Worm (Caenorhabditis elegans) whole organism, young adult: ENCODE measurements around the gene R12C12.7.
A peak's percentile ranks its signal among the peaks of the same experiment; 100 is the strongest.

Experiments
- F23B12.7 ChIP-seq: sonication (generic microtip); optimal IDR thresholded peaks from 2 replicates; lab custom pipeline; 2017; ENCODE audit warnings: missing genetic modification characterization, mild to moderate bottlenecking, missing compliant biosample characterization, antibody characterized with exemption, moderate library complexity; ENCODE audit not compliant: insufficient read depth
- F33H1.4 ChIP-seq: fragments of 200-800 bp; sonication (Bioruptor generic); IDR thresholded peaks from 2 replicates; pipeline ENCODE4 v1.3.6; 2022; ENCODE audit warnings: missing genetic modification reagents, missing genetic modification characterization, missing compliant biosample characterization
- F37B4.10 ChIP-seq: fragments of 200-800 bp; sonication (Bioruptor generic); IDR thresholded peaks from 2 replicates; pipeline ENCODE4 v1.3.6; 2022; ENCODE audit warnings: missing genetic modification characterization, missing compliant biosample characterization
- F49E8.2 ChIP-seq: sonication (generic microtip); optimal IDR thresholded peaks from 3 replicates; lab custom pipeline; 2017; ENCODE audit warnings: missing genetic modification characterization, mild to moderate bottlenecking, missing compliant biosample characterization, antibody characterized with exemption, moderate library complexity; ENCODE audit not compliant: insufficient read depth
- T26A5.8 ChIP-seq: sonication (generic microtip); optimal IDR thresholded peaks from 2 replicates; lab custom pipeline; 2016; ENCODE audit warnings: missing genetic modification characterization, missing compliant biosample characterization
- Y67H2A.10 ChIP-seq: fragments of 200-800 bp; sonication (Bioruptor generic); conservative IDR thresholded peaks from 2 replicates; pipeline ENCODE4 v1.3.6; 2022; ENCODE audit warnings: missing genetic modification reagents, missing genetic modification characterization, missing compliant biosample characterization
- Y79H2A.3 ChIP-seq: fragments of 200-800 bp; sonication (Bioruptor generic); conservative IDR thresholded peaks from 2 replicates; pipeline ENCODE4 v1.3.6; 2022; ENCODE audit warnings: missing genetic modification reagents, missing genetic modification characterization, missing compliant biosample characterization
- aptf-2 ChIP-seq: fragments of 200-800 bp; sonication (Bioruptor generic); conservative IDR thresholded peaks from 2 replicates; pipeline ENCODE4 v1.3.6; 2022; ENCODE audit warnings: missing genetic modification reagents, missing genetic modification characterization, missing compliant biosample characterization
- atf-7 ChIP-seq: sonication (generic microtip); optimal IDR thresholded peaks from 2 replicates; lab custom pipeline; 2017; ENCODE audit warnings: mild to moderate bottlenecking, missing genetic modification characterization, missing compliant biosample characterization
- attf-5 ChIP-seq: fragments of 200-800 bp; sonication (Bioruptor generic); optimal IDR thresholded peaks from 2 replicates; lab custom pipeline; 2018; ENCODE audit warnings: mild to moderate bottlenecking, missing genetic modification characterization, missing compliant biosample characterization
- ccch-3 ChIP-seq: fragments of 200-800 bp; sonication (Bioruptor generic); optimal IDR thresholded peaks from 2 replicates; lab custom pipeline; 2018; ENCODE audit warnings: mild to moderate bottlenecking, missing genetic modification characterization, missing compliant biosample characterization
- cebp-2 ChIP-seq: fragments of 200-800 bp; sonication (Bioruptor generic); IDR thresholded peaks from 2 replicates; pipeline ENCODE4 v1.3.6; 2022; ENCODE audit warnings: missing genetic modification characterization, missing compliant biosample characterization
- ceh-79 ChIP-seq: sonication (generic microtip); optimal IDR thresholded peaks from 2 replicates; lab custom pipeline; 2017; ENCODE audit warnings: mild to moderate bottlenecking, missing genetic modification characterization, missing compliant biosample characterization
- dpl-1 ChIP-seq: fragments of 150-350 bp; optimal IDR thresholded peaks from 2 replicates; lab custom pipeline; 2014; ENCODE audit warnings: missing biosample characterization, missing genetic modification reagents, missing genetic modification characterization
- egl-18 ChIP-seq: fragments of 200-800 bp; sonication (Bioruptor generic); IDR thresholded peaks from 2 replicates; pipeline ENCODE4 v1.3.6; 2022; ENCODE audit warnings: missing genetic modification reagents, missing genetic modification characterization, missing compliant biosample characterization
- ets-4 ChIP-seq: fragments of 200-800 bp; sonication (Bioruptor generic); optimal IDR thresholded peaks from 2 replicates; lab custom pipeline; 2018; ENCODE audit warnings: mild to moderate bottlenecking, missing genetic modification characterization, missing compliant biosample characterization
- gei-17 ChIP-seq: fragments of 200-800 bp; sonication (Bioruptor generic); optimal IDR thresholded peaks from 2 replicates; lab custom pipeline; 2018; ENCODE audit warnings: mild to moderate bottlenecking, missing genetic modification characterization, missing compliant biosample characterization
- hlh-26 ChIP-seq: fragments of 200-800 bp; sonication (Bioruptor generic); conservative IDR thresholded peaks from 2 replicates; pipeline ENCODE4 v1.3.6; 2022; ENCODE audit warnings: missing genetic modification reagents, missing genetic modification characterization, missing compliant biosample characterization
- hmg-20 ChIP-seq: fragments of 200-800 bp; sonication (Bioruptor generic); IDR thresholded peaks from 2 replicates; pipeline ENCODE4 v1.3.6; 2022; ENCODE audit warnings: missing genetic modification reagents, missing genetic modification characterization, missing compliant biosample characterization
- hsf-1 ChIP-seq: fragments of 200-800 bp; sonication (Bioruptor generic); IDR thresholded peaks from 2 replicates; pipeline ENCODE4 v1.3.6; 2022; ENCODE audit warnings: missing genetic modification reagents, missing genetic modification characterization, missing compliant biosample characterization
- lir-1 ChIP-seq: fragments of 200-800 bp; sonication (Bioruptor generic); conservative IDR thresholded peaks from 2 replicates; pipeline ENCODE4 v1.3.6; 2022; ENCODE audit warnings: missing genetic modification reagents, missing genetic modification characterization, missing compliant biosample characterization
- lsl-1 ChIP-seq: fragments of 200-800 bp; sonication (Bioruptor generic); optimal IDR thresholded peaks from 2 replicates; lab custom pipeline; 2018; ENCODE audit warnings: mild to moderate bottlenecking, missing genetic modification characterization, moderate library complexity, missing compliant biosample characterization
- madf-10 ChIP-seq: sonication (generic microtip); optimal IDR thresholded peaks from 2 replicates; lab custom pipeline; 2016; ENCODE audit warnings: mild to moderate bottlenecking, missing genetic modification characterization, missing compliant biosample characterization
- madf-3 ChIP-seq: fragments of 200-800 bp; sonication (Bioruptor generic); IDR thresholded peaks from 2 replicates; pipeline ENCODE4 v1.3.6; 2022; ENCODE audit warnings: missing genetic modification reagents, missing genetic modification characterization, missing compliant biosample characterization
- mcd-1 ChIP-seq: fragments of 200-800 bp; sonication (Bioruptor generic); IDR thresholded peaks from 2 replicates; pipeline ENCODE4 v1.3.6; 2022; ENCODE audit warnings: missing genetic modification reagents, missing genetic modification characterization, missing compliant biosample characterization
- mel-28 ChIP-seq: sonication (generic microtip); optimal IDR thresholded peaks from 2 replicates; lab custom pipeline; 2016; ENCODE audit warnings: borderline replicate concordance, mild to moderate bottlenecking, missing genetic modification characterization, missing compliant biosample characterization
- nfya-1 ChIP-seq: sonication (generic microtip); optimal IDR thresholded peaks from 2 replicates; lab custom pipeline; 2017; ENCODE audit warnings: antibody characterized with exemption, missing compliant biosample characterization, missing genetic modification characterization, borderline replicate concordance; ENCODE audit not compliant: insufficient read depth
- nfyb-1 ChIP-seq: fragments of 200-800 bp; sonication (Bioruptor generic); IDR thresholded peaks from 2 replicates; pipeline ENCODE4 v1.3.6; 2022; ENCODE audit warnings: missing genetic modification reagents, missing genetic modification characterization, missing compliant biosample characterization
- nhr-179 ChIP-seq: sonication (generic microtip); optimal IDR thresholded peaks from 2 replicates; lab custom pipeline; 2016; ENCODE audit warnings: mild to moderate bottlenecking, missing genetic modification characterization, missing compliant biosample characterization
- nhr-80 ChIP-seq: sonication (generic microtip); optimal IDR thresholded peaks from 2 replicates; lab custom pipeline; 2016; ENCODE audit warnings: missing genetic modification characterization, missing compliant biosample characterization
- repo-1 ChIP-seq: sonication (generic microtip); optimal IDR thresholded peaks from 2 replicates; lab custom pipeline; 2017; ENCODE audit warnings: mild to moderate bottlenecking, missing genetic modification characterization, missing compliant biosample characterization
- snpc-4 ChIP-seq, 5 experiments: fragments of 150-350 bp in 1 of 5; sonication (generic microtip) in 4 of 5; optimal IDR thresholded peaks; 2 replicates each; lab custom pipeline; 2014 to 2018; ENCODE audit warnings: missing genetic modification characterization in 5 of 5, missing biosample characterization in 3 of 5, antibody characterized with exemption in 2 of 5, mild to moderate bottlenecking in 2 of 5, missing compliant biosample characterization in 2 of 5, missing genotype in 2 of 5, moderate library complexity in 2 of 5, missing genetic modification reagents in 1 of 5
- somi-1 ChIP-seq: fragments of 200-800 bp; sonication (Bioruptor generic); optimal IDR thresholded peaks from 2 replicates; lab custom pipeline; 2018; ENCODE audit warnings: mild to moderate bottlenecking, missing genetic modification characterization, missing compliant biosample characterization
- tbp1 ChIP-seq: fragments of 200-800 bp; sonication (Bioruptor generic); optimal IDR thresholded peaks from 2 replicates; lab custom pipeline; 2018; ENCODE audit warnings: mild to moderate bottlenecking, missing genetic modification characterization, missing compliant biosample characterization
- tlf-1 ChIP-seq: fragments of 200-800 bp; sonication (Bioruptor generic); optimal IDR thresholded peaks from 2 replicates; lab custom pipeline; 2018; ENCODE audit warnings: mild to moderate bottlenecking, missing genetic modification characterization, missing compliant biosample characterization
- ztf-18 ChIP-seq: sonication (generic microtip); optimal IDR thresholded peaks from 2 replicates; lab custom pipeline; 2016; ENCODE audit warnings: missing genotype, mild to moderate bottlenecking, missing genetic modification characterization, missing compliant biosample characterization
- ztf-22 ChIP-seq: fragments of 200-800 bp; sonication (Bioruptor generic); optimal IDR thresholded peaks from 2 replicates; lab custom pipeline; 2018; ENCODE audit warnings: mild to moderate bottlenecking, missing genetic modification characterization, moderate library complexity, missing compliant biosample characterization
- ztf-25 ChIP-seq: fragments of 200-800 bp; sonication (Bioruptor generic); IDR thresholded peaks from 2 replicates; pipeline ENCODE4 v1.3.6; 2022; ENCODE audit warnings: missing genetic modification reagents, missing genetic modification characterization, missing compliant biosample characterization
- ztf-26 ChIP-seq: sonication (generic microtip); optimal IDR thresholded peaks from 2 replicates; lab custom pipeline; 2017; ENCODE audit warnings: missing genetic modification characterization, missing compliant biosample characterization
- ztf-3 ChIP-seq: fragments of 200-800 bp; sonication (Bioruptor generic); optimal IDR thresholded peaks from 2 replicates; lab custom pipeline; 2018; ENCODE audit warnings: mild to moderate bottlenecking, missing genetic modification characterization, missing compliant biosample characterization

R12C12.7 gene

ce11 chrII:6097441-6097840, 41.7 kb upstream of the R12C12.7 start, which contains the start of the genes tpp-2 and rbbp-5 (continued):
- no peak for TF ChIP-seq T26A5.8 (tag; lab: Kevin White, UChicago)
- no peak for TF ChIP-seq hsf-1 (GFP tag; lab: Robert Waterston, UW)
- TF ChIP-seq ets-4, result no peak
- TF ChIP-seq somi-1 (GFP tag; lab: Kevin White, UChicago), result no peak
- TF ChIP-seq nfyb-1 (GFP tag; lab: Robert Waterston, UW), result no peak
- TF ChIP-seq attf-5 (GFP tag; lab: Kevin White, UChicago), result peak; percentile 38
- no peak for TF ChIP-seq dpl-1 (GFP tag; lab: Kevin White, UChicago)
- no peak for TF ChIP-seq madf-10 (tag; lab: Kevin White, UChicago)
- TF ChIP-seq ztf-22 (GFP tag; lab: Kevin White, UChicago), result no peak
- no peak for TF ChIP-seq tlf-1
- TF ChIP-seq ztf-25, result 0 out of 2 replicates have a peak, but pooled peaks have one; percentile 31
- peak; percentile 81 for TF ChIP-seq F23B12.7 (tag; lab: Kevin White, UChicago)
- no peak for TF ChIP-seq egl-18 (GFP tag; lab: Robert Waterston, UW)
- no peak for TF ChIP-seq cebp-2 (GFP tag; lab: Robert Waterston, UW)
- peak; percentile 4 for TF ChIP-seq ccch-3 (GFP tag; lab: Kevin White, UChicago)
- TF ChIP-seq mcd-1 (GFP tag; lab: Robert Waterston, UW), result no peak; the same call in 1 of the 2 replicates
- no peak for TF ChIP-seq ztf-3 (GFP tag; lab: Kevin White, UChicago)
- peak; percentile 44 for TF ChIP-seq ztf-18
- TF ChIP-seq Y67H2A.10 (GFP tag; lab: Robert Waterston, UW), result 0 out of 2 replicates have a peak, but pooled peaks have one; percentile 39
- TF ChIP-seq snpc-4 (GFP tag; optimal IDR thresholded peaks at IDR 0.05; lab: Kevin White, UChicago), result no peak
- peak in 1 of 4 experiments; percentile 49 for TF ChIP-seq snpc-4 (tag; optimal IDR thresholded peaks at IDR 0.05; lab: Kevin White, UChicago)
- TF ChIP-seq tbp1 (GFP tag; lab: Kevin White, UChicago), result no peak
- no peak for TF ChIP-seq mel-28 (tag; lab: Kevin White, UChicago)
- no peak for TF ChIP-seq atf-7 (tag; lab: Kevin White, UChicago)
- TF ChIP-seq hmg-20 (GFP tag; lab: Robert Waterston, UW), result no peak
- TF ChIP-seq F49E8.2, result no peak
- no peak for TF ChIP-seq F33H1.4 (GFP tag; lab: Robert Waterston, UW)
- peak; percentile 55; the same call in 1 of the 2 replicates for TF ChIP-seq aptf-2

ce11 chrII:6091380-6091779, 35.6 kb upstream of the R12C12.7 start, which contains the start of the genes fbf-2 and nspg-3:
Gene fbf-2, minus strand, starts transcription at chrII:6091480.
Gene nspg-3, plus strand, starts transcription at chrII:6091767.
- TF ChIP-seq nfyb-1 (GFP tag; lab: Robert Waterston, UW) (no peak), lsl-1 (peak; percentile 61)

- TF ChIP-seq ceh-79 (no peak), Y79H2A.3 (no peak), nhr-80 (tag; lab: Kevin White, UChicago) (no peak), repo-1 (no peak), dpl-1 (GFP tag; lab: Kevin White, UChicago) (no peak), gei-17 (GFP tag; lab: Kevin White, UChicago) (no peak), ztf-26 (tag; lab: Kevin White, UChicago) (no peak), nhr-179 (no peak), F37B4.10 (GFP tag; lab: Robert Waterston, UW) (no peak), lir-1 (GFP tag; lab: Robert Waterston, UW) (no peak), hlh-26 (GFP tag; lab: Robert Waterston, UW) (no peak), F33H1.4 (GFP tag; lab: Robert Waterston, UW) (no peak), madf-3 (no peak), nfya-1 (tag; lab: Kevin White, UChicago) (no peak), aptf-2 (no peak)
These were observed 26.8 kb upstream of the R12C12.7 start, which contains the start of gene F21H12.3 for ce11 chrII:6082620-6083019. Gene F21H12.3, plus strand, starts transcription at chrII:6082920.
